Fruit fly (Drosophila melanogaster) whole organism, pupa: ENCODE data around the gene CG14610.

Experiments used
- CG10348 ChIP-seq: fragments of 200-800 bp; sonication (Bioruptor generic); IDR thresholded peaks from 2 replicates; pipeline ENCODE4 v1.3.6; 2022; ENCODE audit warnings: missing biosample characterization, missing genetic modification characterization
- CG12605 ChIP-seq: fragments of 200-800 bp; sonication (Bioruptor generic); IDR thresholded peaks from 2 replicates; pipeline ENCODE4 v1.3.6; 2022; ENCODE audit warnings: missing biosample characterization, missing genetic modification characterization
- CG13204 ChIP-seq: fragments of 200-800 bp; sonication (Bioruptor generic); optimal IDR thresholded peaks from 2 replicates; lab custom pipeline; 2018; ENCODE audit warnings: missing biosample characterization, mild to moderate bottlenecking, missing genetic modification characterization, moderate library complexity
- CG14655 ChIP-seq: fragments of 200-800 bp; sonication (Bioruptor generic); optimal IDR thresholded peaks from 3 replicates; lab custom pipeline; 2017; ENCODE audit warnings: mild to moderate bottlenecking, missing biosample characterization, missing genetic modification reagents, missing genetic modification characterization
- CG15710 ChIP-seq: fragments of 200-800 bp; sonication (Bioruptor generic); optimal IDR thresholded peaks from 2 replicates; lab custom pipeline; 2018; ENCODE audit warnings: missing biosample characterization, mild to moderate bottlenecking, missing genetic modification characterization, moderate library complexity
- CG17806 ChIP-seq: fragments of 200-800 bp; sonication (Bioruptor generic); optimal IDR thresholded peaks from 2 replicates; lab custom pipeline; 2018; ENCODE audit warnings: missing biosample characterization, mild to moderate bottlenecking, missing genetic modification characterization, moderate library complexity
- CG32121 ChIP-seq: fragments of 200-800 bp; sonication (Bioruptor generic); IDR thresholded peaks from 2 replicates; pipeline ENCODE4 v1.3.6; 2022; ENCODE audit warnings: missing biosample characterization, missing genetic modification characterization
- CG34367 ChIP-seq: fragments of 200-800 bp; sonication (Bioruptor generic); optimal IDR thresholded peaks from 2 replicates; lab custom pipeline; 2018; ENCODE audit warnings: missing biosample characterization, mild to moderate bottlenecking, missing genetic modification characterization
- CG4496 ChIP-seq: fragments of 200-800 bp; sonication (Bioruptor generic); IDR thresholded peaks from 3 replicates; pipeline ENCODE4 v1.3.6; 2022; ENCODE audit warnings: missing biosample characterization, missing genetic modification characterization
- CG8159 ChIP-seq: fragments of 200-800 bp; sonication (Bioruptor generic); optimal IDR thresholded peaks from 3 replicates; lab custom pipeline; 2018; ENCODE audit warnings: missing biosample characterization, mild to moderate bottlenecking, missing genetic modification characterization, moderate library complexity
- CG8301 ChIP-seq: fragments of 200-800 bp; sonication (Bioruptor generic); optimal IDR thresholded peaks from 2 replicates; lab custom pipeline; 2018; ENCODE audit warnings: missing biosample characterization, mild to moderate bottlenecking, missing genetic modification characterization
- CG9948 ChIP-seq: fragments of 200-800 bp; sonication (Bioruptor generic); optimal IDR thresholded peaks from 2 replicates; lab custom pipeline; 2018; ENCODE audit warnings: missing biosample characterization, mild to moderate bottlenecking, missing genetic modification characterization, moderate library complexity
- D1 ChIP-seq: fragments of 200-800 bp; sonication (Bioruptor generic); optimal IDR thresholded peaks from 2 replicates; lab custom pipeline; 2018; ENCODE audit warnings: missing biosample characterization, mild to moderate bottlenecking, missing genetic modification characterization, moderate library complexity
- EcR ChIP-seq: fragments of 200-800 bp; sonication (Bioruptor generic); optimal IDR thresholded peaks from 3 replicates; lab custom pipeline; 2019; ENCODE audit warnings: missing biosample characterization, missing genetic modification characterization, mild to moderate bottlenecking, moderate library complexity, missing genetic modification reagents
- Ets98B ChIP-seq: fragments of 200-800 bp; sonication (Bioruptor generic); IDR thresholded peaks from 2 replicates; pipeline ENCODE4 v1.3.6; 2022; ENCODE audit warnings: missing biosample characterization, missing genetic modification characterization
- Pif1A ChIP-seq: fragments of 200-800 bp; sonication (Bioruptor generic); optimal IDR thresholded peaks from 3 replicates; lab custom pipeline; 2016; ENCODE audit warnings: missing biosample characterization, missing genetic modification characterization
- Pif1B ChIP-seq: fragments of 200-800 bp; sonication (Bioruptor generic); optimal IDR thresholded peaks from 3 replicates; lab custom pipeline; 2016; ENCODE audit warnings: missing biosample characterization, missing genetic modification characterization
- Snoo ChIP-seq: fragments of 200-800 bp; sonication (Bioruptor generic); optimal IDR thresholded peaks from 3 replicates; lab custom pipeline; 2017; ENCODE audit warnings: missing biosample characterization, mild to moderate bottlenecking, missing genetic modification characterization, inconsistent platforms
- fd96Ca ChIP-seq: fragments of 200-800 bp; sonication (Bioruptor generic); IDR thresholded peaks from 3 replicates; pipeline ENCODE4 v1.3.6; 2022; ENCODE audit warnings: missing biosample characterization, missing genetic modification characterization
- gl ChIP-seq: fragments of 200-800 bp; sonication (Bioruptor generic); optimal IDR thresholded peaks from 2 replicates; lab custom pipeline; 2018; ENCODE audit warnings: missing biosample characterization, mild to moderate bottlenecking, missing genetic modification characterization
- rn ChIP-seq: fragments of 200-800 bp; sonication (Bioruptor generic); IDR thresholded peaks from 2 replicates; pipeline ENCODE4 v1.3.6; 2022; ENCODE audit warnings: missing biosample characterization, missing genetic modification characterization

Gene CG14610

DNA sequence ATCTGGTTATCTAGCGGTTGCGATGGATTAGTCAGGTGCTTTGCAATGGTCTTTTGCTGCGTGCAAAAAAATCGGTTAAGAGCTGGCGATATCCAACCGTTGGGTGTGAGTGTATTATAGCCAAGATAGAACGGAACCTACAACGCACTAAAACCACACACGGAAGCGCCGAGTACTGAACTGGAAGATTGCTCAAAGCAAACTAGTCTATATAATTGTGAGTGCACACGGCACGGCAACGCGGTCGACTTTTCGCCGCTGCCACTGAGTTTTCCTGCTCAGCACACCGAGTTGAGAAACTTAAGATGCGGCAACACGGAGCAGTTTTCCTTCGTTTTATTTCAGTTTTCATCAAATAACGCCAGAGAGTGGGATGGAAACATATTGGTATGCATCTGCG is 27.6 kb downstream of the CG14610 start:
- TF ChIP-seq Pif1A (GFP tag; lab: Kevin White, UChicago) (no peak), D1 (tag; lab: Kevin White, UChicago) (no peak), CG14655 (GFP tag; lab: Kevin White, UChicago) (no peak), CG8301 (tag; lab: Kevin White, UChicago) (no peak)

DNA sequence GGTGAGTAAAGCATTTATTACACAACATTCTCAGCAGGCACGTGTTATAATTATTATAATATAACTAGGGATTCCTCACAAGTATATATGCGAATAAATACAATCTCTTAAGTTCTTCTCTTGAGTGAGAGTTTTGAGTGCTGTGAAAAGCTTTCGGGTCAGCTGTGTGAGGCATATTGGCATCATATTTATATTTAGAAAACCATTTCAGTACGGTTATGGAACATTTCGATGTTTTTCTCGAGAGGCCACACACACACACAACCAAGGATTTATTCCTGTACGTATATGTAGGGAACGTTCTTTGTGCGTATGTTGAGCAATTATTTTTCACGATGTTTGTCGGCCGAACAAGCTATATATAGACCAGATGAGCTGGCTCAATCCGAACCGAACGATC is 31.1 kb downstream of the CG14610 start:
- TF ChIP-seq EcR (no peak), CG13204 (GFP tag; lab: Kevin White, UChicago) (no peak), rn (GFP tag; lab: Robert Waterston, UW) (no peak), CG8159 (tag; lab: Kevin White, UChicago) (no peak), Snoo (tag; lab: Kevin White, UChicago) (no peak)

DNA sequence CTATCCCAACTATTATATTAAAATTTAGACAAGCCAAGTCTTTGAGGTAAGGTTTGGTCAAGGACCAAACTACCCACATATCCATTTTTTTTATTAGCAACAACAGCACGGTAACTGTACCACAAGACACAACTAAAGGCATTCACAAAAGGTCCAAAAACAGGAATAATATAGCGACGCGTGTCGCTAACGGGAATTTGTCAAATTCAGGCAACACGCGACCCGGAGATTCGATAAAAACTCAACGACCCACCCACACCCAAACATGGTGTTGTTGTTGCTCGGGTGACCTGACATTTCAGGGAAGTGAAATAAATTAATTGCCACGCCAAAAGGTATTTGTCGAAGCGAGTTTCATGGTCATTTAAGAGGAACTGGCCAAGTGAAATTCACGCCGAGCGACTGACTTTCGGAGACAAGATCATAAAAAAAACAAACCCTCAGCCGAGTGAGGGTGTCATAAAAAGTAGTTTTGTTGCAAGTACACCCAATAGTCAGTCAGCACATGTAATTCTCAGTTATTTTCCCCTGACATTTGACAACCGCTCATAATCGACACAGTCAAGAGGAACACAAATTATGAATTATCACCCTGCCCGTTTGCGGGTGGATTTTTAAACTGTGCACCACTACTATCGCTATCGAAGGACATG is 32.8 kb downstream of the CG14610 start:
- no peak for TF ChIP-seq CG9948 (tag; lab: Kevin White, UChicago)
- TF ChIP-seq CG15710 (tag; lab: Kevin White, UChicago) = no peak
- TF ChIP-seq CG8301 (tag; lab: Kevin White, UChicago) = no peak
- no peak for TF ChIP-seq fd96Ca (GFP tag; lab: Robert Waterston, UW)
- no peak for TF ChIP-seq CG12605 (GFP tag; lab: Robert Waterston, UW)
- TF ChIP-seq D1 (tag; lab: Kevin White, UChicago) = no peak
- no peak for TF ChIP-seq CG13204 (GFP tag; lab: Kevin White, UChicago)
- no peak for TF ChIP-seq CG14655 (GFP tag; lab: Kevin White, UChicago)
- no peak for TF ChIP-seq rn (GFP tag; lab: Robert Waterston, UW)
- TF ChIP-seq CG8159 (tag; lab: Kevin White, UChicago) = no peak

DNA sequence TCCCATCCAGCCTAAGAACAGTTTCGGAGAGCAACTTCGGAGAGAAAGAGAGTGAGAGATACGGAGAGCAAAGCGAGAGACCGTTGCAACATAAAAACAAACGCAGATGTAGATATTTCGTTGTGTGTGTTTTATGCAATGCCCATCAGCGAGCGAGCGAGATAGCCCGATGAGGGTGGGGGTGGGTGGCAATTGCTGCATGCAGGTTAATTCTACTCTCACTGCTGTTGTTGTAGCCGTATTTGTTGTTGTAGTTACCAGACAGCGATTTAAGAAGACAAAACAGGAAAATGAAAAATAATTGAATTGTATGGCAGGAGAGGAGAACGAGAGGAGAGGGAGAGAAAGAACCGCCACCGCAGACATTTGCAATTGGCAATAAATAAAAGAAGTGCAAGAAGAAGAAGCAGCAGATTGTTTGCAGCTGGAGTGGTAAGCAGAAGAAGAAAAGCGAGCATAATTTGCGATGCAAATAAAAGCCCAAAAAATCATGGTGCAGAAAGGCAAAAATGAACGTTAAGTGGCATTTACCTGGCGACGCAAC is 34.3 kb downstream of the CG14610 start:
- TF ChIP-seq CG12605 (GFP tag; lab: Robert Waterston, UW) (no peak), CG9948 (tag; lab: Kevin White, UChicago) (no peak), CG13204 (GFP tag; lab: Kevin White, UChicago) (peak; percentile 76), EcR (peak; percentile 82), Snoo (tag; lab: Kevin White, UChicago) (peak; percentile 41), gl (tag; lab: Kevin White, UChicago) (no peak), CG4496 (GFP tag; lab: Robert Waterston, UW) (0 out of 3 replicates have a peak, but pooled peaks have one; percentile 48), Pif1B (GFP tag; lab: Kevin White, UChicago) (peak; percentile 23), CG8301 (tag; lab: Kevin White, UChicago) (peak; percentile 5)

DNA sequence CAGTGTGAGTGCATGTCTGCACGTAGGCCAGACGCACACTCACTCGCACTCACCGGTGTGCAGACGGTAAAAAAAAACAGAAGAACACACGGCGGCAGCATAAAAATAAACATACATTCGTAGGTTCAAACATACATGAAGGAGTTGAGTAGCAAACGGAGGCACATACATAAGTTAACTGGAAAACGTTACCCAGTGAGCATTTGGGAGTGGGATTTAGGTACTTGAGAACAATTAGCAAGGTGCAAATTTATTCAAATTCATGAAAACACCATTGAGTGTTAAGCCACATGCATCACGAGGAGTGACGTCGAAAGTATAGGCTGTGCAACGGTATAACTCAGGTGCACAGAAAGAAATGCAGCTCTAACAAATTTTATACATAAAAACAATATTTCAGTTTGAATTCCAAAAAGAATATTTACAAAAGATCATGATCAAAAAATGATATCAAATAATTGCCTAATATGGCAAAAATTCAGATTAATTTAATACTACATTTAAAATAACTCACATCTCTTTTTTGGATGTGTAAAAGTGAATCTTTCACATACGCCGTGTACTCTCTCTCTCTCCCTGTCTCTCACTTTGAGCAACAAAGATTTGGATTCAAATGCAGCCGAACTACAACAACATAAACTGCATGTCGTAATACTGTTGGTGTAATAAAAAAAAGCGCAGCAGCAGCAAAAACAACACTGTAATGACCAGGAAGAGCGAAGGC is 35.3 kb downstream of the CG14610 start:
- TF ChIP-seq Snoo (tag; lab: Kevin White, UChicago) (peak; percentile 95), Pif1B (GFP tag; lab: Kevin White, UChicago) (peak; percentile 90), fd96Ca (GFP tag; lab: Robert Waterston, UW) (no peak), CG14655 (GFP tag; lab: Kevin White, UChicago) (peak; percentile 98), CG9948 (tag; lab: Kevin White, UChicago) (peak; percentile 96), CG34367 (tag; lab: Kevin White, UChicago) (peak; percentile 95), D1 (tag; lab: Kevin White, UChicago) (peak; percentile 95), CG8159 (tag; lab: Kevin White, UChicago) (peak; percentile 96), CG13204 (GFP tag; lab: Kevin White, UChicago) (peak; percentile 71), Ets98B (GFP tag; lab: Robert Waterston, UW) (no peak), CG8301 (tag; lab: Kevin White, UChicago) (peak; percentile 98), CG10348 (GFP tag; lab: Robert Waterston, UW) (no peak), EcR (no peak), gl (tag; lab: Kevin White, UChicago) (peak; percentile 68), CG17806 (tag; lab: Kevin White, UChicago) (peak; percentile 96), CG15710 (tag; lab: Kevin White, UChicago) (peak; percentile 96), CG4496 (GFP tag; lab: Robert Waterston, UW) (no peak), rn (GFP tag; lab: Robert Waterston, UW) (no peak), Pif1A (GFP tag; lab: Kevin White, UChicago) (peak; percentile 94), CG32121 (no peak), CG12605 (GFP tag; lab: Robert Waterston, UW) (no peak)
- TF ChIP-seq, all 21 proteins: peak for 13
